Fruit fly (Drosophila melanogaster) whole organism, pupa: ENCODE measurements around the gene CG11726.

Source experiments
- CG13204 ChIP-seq: fragments of 200-800 bp; sonication (Bioruptor generic); optimal IDR thresholded peaks from 2 replicates; lab custom pipeline; 2018; ENCODE audit warnings: missing biosample characterization, mild to moderate bottlenecking, missing genetic modification characterization, moderate library complexity
- CG15710 ChIP-seq: fragments of 200-800 bp; sonication (Bioruptor generic); optimal IDR thresholded peaks from 2 replicates; lab custom pipeline; 2018; ENCODE audit warnings: missing biosample characterization, mild to moderate bottlenecking, missing genetic modification characterization, moderate library complexity
- CG32121 ChIP-seq: fragments of 200-800 bp; sonication (Bioruptor generic); IDR thresholded peaks from 2 replicates; pipeline ENCODE4 v1.3.6; 2022; ENCODE audit warnings: missing biosample characterization, missing genetic modification characterization
- CG34367 ChIP-seq: fragments of 200-800 bp; sonication (Bioruptor generic); optimal IDR thresholded peaks from 2 replicates; lab custom pipeline; 2018; ENCODE audit warnings: missing biosample characterization, mild to moderate bottlenecking, missing genetic modification characterization
- CG8159 ChIP-seq: fragments of 200-800 bp; sonication (Bioruptor generic); optimal IDR thresholded peaks from 3 replicates; lab custom pipeline; 2018; ENCODE audit warnings: missing biosample characterization, mild to moderate bottlenecking, missing genetic modification characterization, moderate library complexity
- CG8301 ChIP-seq: fragments of 200-800 bp; sonication (Bioruptor generic); optimal IDR thresholded peaks from 2 replicates; lab custom pipeline; 2018; ENCODE audit warnings: missing biosample characterization, mild to moderate bottlenecking, missing genetic modification characterization
- EcR ChIP-seq: fragments of 200-800 bp; sonication (Bioruptor generic); optimal IDR thresholded peaks from 3 replicates; lab custom pipeline; 2019; ENCODE audit warnings: missing biosample characterization, missing genetic modification characterization, mild to moderate bottlenecking, moderate library complexity, missing genetic modification reagents
- Ets98B ChIP-seq: fragments of 200-800 bp; sonication (Bioruptor generic); IDR thresholded peaks from 2 replicates; pipeline ENCODE4 v1.3.6; 2022; ENCODE audit warnings: missing biosample characterization, missing genetic modification characterization
- fd96Ca ChIP-seq: fragments of 200-800 bp; sonication (Bioruptor generic); IDR thresholded peaks from 3 replicates; pipeline ENCODE4 v1.3.6; 2022; ENCODE audit warnings: missing biosample characterization, missing genetic modification characterization
- rn ChIP-seq: fragments of 200-800 bp; sonication (Bioruptor generic); IDR thresholded peaks from 2 replicates; pipeline ENCODE4 v1.3.6; 2022; ENCODE audit warnings: missing biosample characterization, missing genetic modification characterization

dm6 chr3L:11378429-11378914, 16.0 kb upstream of the CG11726 start:
- TF ChIP-seq fd96Ca (GFP tag; lab: Robert Waterston, UW) (no peak), EcR (GFP tag; lab: Kevin White, UChicago) (no peak), Ets98B (GFP tag; lab: Robert Waterston, UW) (no peak), CG8159 (tag; lab: Kevin White, UChicago) (no peak), rn (GFP tag; lab: Robert Waterston, UW) (no peak), CG8301 (tag; lab: Kevin White, UChicago) (no peak), CG13204 (no peak), CG34367 (tag; lab: Kevin White, UChicago) (no peak), CG15710 (tag; lab: Kevin White, UChicago) (no peak), CG32121 (GFP tag; lab: Robert Waterston, UW) (no peak)
